Worm (Caenorhabditis elegans): ENCODE results near the gene mec-9.
A peak's percentile ranks its signal among the peaks of the same experiment; 100 is the strongest.

Gene mec-9

DNA sequence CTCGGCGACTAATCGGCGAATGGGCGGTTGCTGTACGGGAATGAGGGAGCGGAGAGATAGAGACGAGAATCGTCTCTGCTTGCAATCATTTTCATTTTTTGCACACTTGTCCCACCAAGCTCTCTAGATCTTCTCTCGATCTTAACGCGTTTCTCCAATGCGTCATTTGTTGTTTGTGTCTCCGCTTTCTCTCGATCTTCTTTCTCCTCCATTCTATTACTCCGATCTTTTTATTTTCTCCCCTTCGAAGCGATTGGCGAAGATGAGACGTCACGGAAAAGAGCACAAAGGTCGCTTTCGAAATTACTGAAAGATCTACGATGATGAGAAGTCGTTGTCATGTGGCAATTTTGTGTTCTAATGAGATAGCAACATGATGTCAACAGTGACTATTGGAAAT is 43.7 kb upstream of the mec-9 start:
- TF ChIP-seq ceh-8 (GFP tag; optimal IDR thresholded peaks at IDR 0.05) (no peak), fkh-10 (GFP tag; optimal IDR thresholded peaks at IDR 0.05) (no peak), nhr-20 (tag; optimal IDR thresholded peaks at IDR 0.05) (peak; percentile 49), sox-4 (tag; optimal IDR thresholded peaks at IDR 0.05) (no peak), sptf-1 (tag; optimal IDR thresholded peaks at IDR 0.05) (no peak), nhr-77 (tag; optimal IDR thresholded peaks at IDR 0.05) (peak; percentile 8), efl-1 (optimal IDR thresholded peaks at IDR 0.05) (peak in 1 of 2 experiments; percentile 19), efl-1 (GFP tag; optimal IDR thresholded peaks at IDR 0.05 in 1 of 2) (no peak), pag-3 (tag; optimal IDR thresholded peaks at IDR 0.05; ENCODE audit: borderline replicate concordance, insufficient read depth) (no peak), lsy-2 (tag; optimal IDR thresholded peaks at IDR 0.05) (peak; percentile 24 to 48), tbx-2 (tag; optimal IDR thresholded peaks at IDR 0.05) (peak; percentile 56), C16A3.4 (tag; optimal IDR thresholded peaks at IDR 0.05) (no peak), mef-2 (tag; optimal IDR thresholded peaks at IDR 0.05) (no peak), ama-1 (optimal IDR thresholded peaks at IDR 0.05) (no peak), nhr-19 (GFP tag; conservative IDR thresholded peaks at IDR 0.05) (peak; percentile 46), nhr-237 (tag; optimal IDR thresholded peaks at IDR 0.05) (no peak), unc-98 (GFP tag; IDR thresholded peaks at IDR 0.05) (no peak), aly-2 (tag; optimal IDR thresholded peaks at IDR 0.05) (no peak), ces-1 (GFP tag; optimal IDR thresholded peaks at IDR 0.05) (no peak), C04F5.9 (tag; optimal IDR thresholded peaks at IDR 0.05) (no peak), nhr-28 (tag; optimal IDR thresholded peaks at IDR 0.05) (no peak), isw-1 (GFP tag; IDR thresholded peaks at IDR 0.05) (no peak), C34B4.2 (tag; optimal IDR thresholded peaks at IDR 0.05) (no peak), egl-27 (tag; optimal IDR thresholded peaks at IDR 0.05) (no peak), rnt-1 (tag; optimal IDR thresholded peaks at IDR 0.05) (peak; percentile 72), vab-15 (tag; optimal IDR thresholded peaks at IDR 0.05) (no peak), blmp-1 (tag; optimal IDR thresholded peaks at IDR 0.05) (no peak), elt-2 (tag; optimal IDR thresholded peaks at IDR 0.05) (no peak), ceh-82 (tag; optimal IDR thresholded peaks at IDR 0.05) (no peak), ceh-90 (tag; optimal IDR thresholded peaks at IDR 0.05) (no peak), mdl-1 (tag; optimal IDR thresholded peaks at IDR 0.05) (no peak), fos-1 (tag; optimal IDR thresholded peaks at IDR 0.05) (no peak), nhr-12 (tag; optimal IDR thresholded peaks at IDR 0.05) (no peak), lin-14 (GFP tag; optimal IDR thresholded peaks at IDR 0.05) (peak; percentile 75), pax-3 (tag; optimal IDR thresholded peaks at IDR 0.05) (no peak), ztf-4 (tag; optimal IDR thresholded peaks at IDR 0.05) (no peak), zag-1 (tag; optimal IDR thresholded peaks at IDR 0.05) (no peak), nhr-11 (tag; optimal IDR thresholded peaks at IDR 0.05) (no peak), snu-23 (GFP tag; optimal IDR thresholded peaks at IDR 0.05) (peak; percentile 50), aha-1 (tag; optimal IDR thresholded peaks at IDR 0.05) (no peak), xbp-1 (tag; optimal IDR thresholded peaks at IDR 0.05) (peak; percentile 2), unc-130 (tag; optimal IDR thresholded peaks at IDR 0.05) (no peak), ceh-63 (GFP tag; optimal IDR thresholded peaks at IDR 0.05) (no peak), fkh-4 (tag; optimal IDR thresholded peaks at IDR 0.05; ENCODE audit: borderline replicate concordance) (no peak), hlh-17 (GFP tag; optimal IDR thresholded peaks at IDR 0.05; ENCODE audit: borderline replicate concordance) (no peak), ceh-88 (GFP tag; IDR thresholded peaks at IDR 0.05) (no peak), snpc-4 (tag; optimal IDR thresholded peaks at IDR 0.05) (no peak), fkh-8 (tag; optimal IDR thresholded peaks at IDR 0.05) (no peak), nhr-71 (tag; optimal IDR thresholded peaks at IDR 0.05) (peak; percentile 77), ztf-11 (tag; optimal IDR thresholded peaks at IDR 0.05) (no peak), swsn-7 (tag; optimal IDR thresholded peaks at IDR 0.05) (no peak), mab-9 (GFP tag; IDR thresholded peaks at IDR 0.05) (no peak), lin-15B (tag; optimal IDR thresholded peaks at IDR 0.05) (no peak), elt-3 (tag; optimal IDR thresholded peaks at IDR 0.05) (no peak), grh-1 (GFP tag; IDR thresholded peaks at IDR 0.05) (no peak)
